Worm (Caenorhabditis elegans) whole organism, late embryonic: ENCODE results near the gene K12D12.5.
A peak's percentile ranks its signal among the peaks of the same experiment; 100 is the strongest.

Experiments used
- C08G9.2 ChIP-seq: sonication (generic microtip); optimal IDR thresholded peaks from 2 replicates; lab custom pipeline; 2016; ENCODE audit warnings: mild to moderate bottlenecking, missing genetic modification characterization, moderate library complexity, missing compliant biosample characterization
- T23F11.4 ChIP-seq: fragments of 200-800 bp; sonication (Bioruptor generic); optimal IDR thresholded peaks from 2 replicates; lab custom pipeline; 2018; ENCODE audit warnings: mild to moderate bottlenecking, missing genetic modification characterization, missing compliant biosample characterization
- Y22D7AL.16 ChIP-seq: sonication (generic microtip); optimal IDR thresholded peaks from 2 replicates; lab custom pipeline; 2016; ENCODE audit warnings: missing genetic modification characterization, missing compliant biosample characterization
- ahr-1 ChIP-seq: sonication (generic microtip); optimal IDR thresholded peaks from 2 replicates; lab custom pipeline; 2016; ENCODE audit warnings: missing genetic modification characterization, missing compliant biosample characterization
- ama-1 ChIP-seq: fragments of 150-350 bp; optimal IDR thresholded peaks from 2 replicates; lab custom pipeline; 2014
- ceh-14 ChIP-seq: sonication (generic microtip); optimal IDR thresholded peaks from 2 replicates; lab custom pipeline; 2016; ENCODE audit warnings: missing genotype, missing genetic modification characterization, missing compliant biosample characterization
- ceh-22 ChIP-seq: sonication (generic microtip); optimal IDR thresholded peaks from 2 replicates; lab custom pipeline; 2017; ENCODE audit warnings: missing biosample characterization, missing genetic modification characterization
- ceh-30 ChIP-seq: fragments of 150-350 bp; optimal IDR thresholded peaks from 2 replicates; lab custom pipeline; 2014; ENCODE audit warnings: missing biosample characterization, missing genetic modification characterization
- ceh-31 ChIP-seq: sonication (generic microtip); optimal IDR thresholded peaks from 2 replicates; lab custom pipeline; 2016; ENCODE audit warnings: missing genetic modification characterization, missing compliant biosample characterization
- ceh-34 ChIP-seq: sonication (generic microtip); optimal IDR thresholded peaks from 2 replicates; lab custom pipeline; 2016; ENCODE audit warnings: mild to moderate bottlenecking, missing genetic modification characterization, missing compliant biosample characterization
- ceh-45 ChIP-seq: fragments of 200-800 bp; sonication (Bioruptor generic); IDR thresholded peaks from 2 replicates; pipeline ENCODE4 v1.3.6; 2022; ENCODE audit warnings: missing genetic modification reagents, missing genetic modification characterization, missing compliant biosample characterization
- ceh-48 ChIP-seq: sonication (generic microtip); optimal IDR thresholded peaks from 2 replicates; lab custom pipeline; 2016; ENCODE audit warnings: missing genetic modification characterization, inconsistent platforms, missing compliant biosample characterization
- ceh-6 ChIP-seq: fragments of 200-800 bp; sonication (Bioruptor generic); optimal IDR thresholded peaks from 2 replicates; lab custom pipeline; 2018; ENCODE audit warnings: mild to moderate bottlenecking, missing genetic modification characterization, missing compliant biosample characterization
- ceh-9 ChIP-seq: sonication (generic microtip); optimal IDR thresholded peaks from 2 replicates; lab custom pipeline; 2016; ENCODE audit warnings: mild to moderate bottlenecking, missing genetic modification characterization, inconsistent platforms, missing compliant biosample characterization
- dmd-4 ChIP-seq: sonication (generic microtip); optimal IDR thresholded peaks from 2 replicates; lab custom pipeline; 2016; ENCODE audit warnings: borderline replicate concordance, missing genetic modification characterization, missing compliant biosample characterization
- dve-1 ChIP-seq: sonication (generic microtip); optimal IDR thresholded peaks from 2 replicates; lab custom pipeline; 2017; ENCODE audit warnings: antibody characterized with exemption, mild to moderate bottlenecking, missing genetic modification characterization, missing compliant biosample characterization
- elt-2 ChIP-seq: sonication (generic microtip); optimal IDR thresholded peaks from 2 replicates; lab custom pipeline; 2016; ENCODE audit warnings: missing genetic modification reagents, missing genetic modification characterization, missing compliant biosample characterization
- elt-4 ChIP-seq: sonication (generic microtip); optimal IDR thresholded peaks from 2 replicates; lab custom pipeline; 2016; ENCODE audit warnings: missing genetic modification characterization, missing compliant biosample characterization
- eyg-1 ChIP-seq: sonication (generic microtip); optimal IDR thresholded peaks from 2 replicates; lab custom pipeline; 2016; ENCODE audit warnings: missing genotype, missing genetic modification characterization, missing compliant biosample characterization
- fax-1 ChIP-seq: sonication (generic microtip); optimal IDR thresholded peaks from 2 replicates; lab custom pipeline; 2016; ENCODE audit warnings: missing genotype, missing genetic modification characterization, missing compliant biosample characterization
- fkh-6 ChIP-seq: sonication (generic microtip); optimal IDR thresholded peaks from 2 replicates; lab custom pipeline; 2016; ENCODE audit warnings: missing genetic modification characterization, missing compliant biosample characterization
- gmeb-2 ChIP-seq: sonication (generic microtip); optimal IDR thresholded peaks from 2 replicates; lab custom pipeline; 2016; ENCODE audit warnings: missing genetic modification characterization, inconsistent platforms, missing compliant biosample characterization
- lin-11 ChIP-seq: fragments of 200-800 bp; sonication (Bioruptor generic); optimal IDR thresholded peaks from 2 replicates; lab custom pipeline; 2018; ENCODE audit warnings: mild to moderate bottlenecking, missing genetic modification characterization, missing compliant biosample characterization
- madf-2 ChIP-seq: sonication (generic microtip); optimal IDR thresholded peaks from 2 replicates; lab custom pipeline; 2017; ENCODE audit warnings: missing genetic modification characterization, missing compliant biosample characterization
- mec-3 ChIP-seq: sonication (generic microtip); optimal IDR thresholded peaks from 2 replicates; lab custom pipeline; 2016; ENCODE audit warnings: borderline replicate concordance, missing genetic modification characterization, missing compliant biosample characterization
- nhr-232 ChIP-seq: sonication (generic microtip); optimal IDR thresholded peaks from 2 replicates; lab custom pipeline; 2016; ENCODE audit warnings: missing genetic modification characterization, missing compliant biosample characterization
- npax-4 ChIP-seq: sonication (generic microtip); optimal IDR thresholded peaks from 2 replicates; lab custom pipeline; 2016; ENCODE audit warnings: missing genetic modification characterization, missing compliant biosample characterization
- odd-2 ChIP-seq: sonication (generic microtip); optimal IDR thresholded peaks from 2 replicates; lab custom pipeline; 2017; ENCODE audit warnings: antibody characterized with exemption, mild to moderate bottlenecking, missing genetic modification characterization, missing compliant biosample characterization
- pat-9 ChIP-seq: fragments of 200-800 bp; sonication (Bioruptor generic); optimal IDR thresholded peaks from 2 replicates; lab custom pipeline; 2018; ENCODE audit warnings: mild to moderate bottlenecking, missing genetic modification characterization, moderate library complexity, missing compliant biosample characterization
- pha-2 ChIP-seq: sonication (generic microtip); optimal IDR thresholded peaks from 2 replicates; lab custom pipeline; 2017; ENCODE audit warnings: mild to moderate bottlenecking, missing genetic modification characterization, missing compliant biosample characterization
- pqm-1 ChIP-seq: sonication (generic microtip); optimal IDR thresholded peaks from 2 replicates; lab custom pipeline; 2016; ENCODE audit warnings: missing genetic modification characterization, missing compliant biosample characterization
- pros-1 ChIP-seq: fragments of 150-350 bp; optimal IDR thresholded peaks from 2 replicates; lab custom pipeline; 2014; ENCODE audit warnings: missing biosample characterization, missing genetic modification reagents, missing genetic modification characterization
- rnt-1 ChIP-seq: sonication (generic microtip); optimal IDR thresholded peaks from 2 replicates; lab custom pipeline; 2016; ENCODE audit warnings: missing genetic modification characterization, missing compliant biosample characterization
- sdc-2 ChIP-seq: sonication (generic microtip); optimal IDR thresholded peaks from 2 replicates; lab custom pipeline; 2016; ENCODE audit warnings: missing genotype, missing genetic modification characterization, missing compliant biosample characterization
- sox-2 ChIP-seq: fragments of 200-800 bp; sonication (Bioruptor generic); IDR thresholded peaks from 2 replicates; pipeline ENCODE4 v1.3.6; 2022; ENCODE audit warnings: missing genetic modification reagents, missing genetic modification characterization, missing compliant biosample characterization
- sox-4 ChIP-seq: sonication (generic microtip); optimal IDR thresholded peaks from 2 replicates; lab custom pipeline; 2017; ENCODE audit warnings: mild to moderate bottlenecking, missing genetic modification characterization, inconsistent platforms, missing compliant biosample characterization
- tbx-2 ChIP-seq: sonication (generic microtip); optimal IDR thresholded peaks from 2 replicates; lab custom pipeline; 2016; ENCODE audit warnings: missing genetic modification characterization, missing compliant biosample characterization
- ttx-3 ChIP-seq: sonication (generic microtip); optimal IDR thresholded peaks from 2 replicates; lab custom pipeline; 2016; ENCODE audit warnings: missing genetic modification reagents, missing genetic modification characterization, missing compliant biosample characterization
- unc-55 ChIP-seq: sonication (generic microtip); optimal IDR thresholded peaks from 2 replicates; lab custom pipeline; 2017; ENCODE audit warnings: missing biosample characterization, missing genetic modification reagents, missing genetic modification characterization
- unc-86 ChIP-seq: sonication (generic microtip); optimal IDR thresholded peaks from 2 replicates; lab custom pipeline; 2016; ENCODE audit warnings: missing genetic modification characterization, missing compliant biosample characterization
- ztf-16 ChIP-seq: sonication (generic microtip); optimal IDR thresholded peaks from 2 replicates; lab custom pipeline; 2017; ENCODE audit warnings: missing genetic modification characterization, missing compliant biosample characterization

K12D12.5 gene

ce11 chrII:11843441-11843840 lies 17.4 kb upstream of the K12D12.5 start:
- TF ChIP-seq odd-2 (tag; lab: Kevin White, UChicago) (no peak), unc-86 (no peak), rnt-1 (tag; lab: Kevin White, UChicago) (no peak), sox-4 (tag; lab: Kevin White, UChicago) (no peak), npax-4 (tag; lab: Kevin White, UChicago) (no peak), lin-11 (tag; lab: Kevin White, UChicago) (no peak), elt-2 (tag; lab: Kevin White, UChicago) (no peak), fkh-6 (tag; lab: Kevin White, UChicago) (no peak), pros-1 (tag; lab: Kevin White, UChicago) (no peak), tbx-2 (no peak), dmd-4 (tag; lab: Kevin White, UChicago) (no peak), ceh-6 (no peak), ceh-34 (tag; lab: Kevin White, UChicago) (no peak), nhr-232 (tag; lab: Kevin White, UChicago) (no peak), ceh-22 (tag; lab: Kevin White, UChicago) (no peak), ceh-9 (tag; lab: Kevin White, UChicago) (no peak), gmeb-2 (tag; lab: Kevin White, UChicago) (no peak)

DNA sequence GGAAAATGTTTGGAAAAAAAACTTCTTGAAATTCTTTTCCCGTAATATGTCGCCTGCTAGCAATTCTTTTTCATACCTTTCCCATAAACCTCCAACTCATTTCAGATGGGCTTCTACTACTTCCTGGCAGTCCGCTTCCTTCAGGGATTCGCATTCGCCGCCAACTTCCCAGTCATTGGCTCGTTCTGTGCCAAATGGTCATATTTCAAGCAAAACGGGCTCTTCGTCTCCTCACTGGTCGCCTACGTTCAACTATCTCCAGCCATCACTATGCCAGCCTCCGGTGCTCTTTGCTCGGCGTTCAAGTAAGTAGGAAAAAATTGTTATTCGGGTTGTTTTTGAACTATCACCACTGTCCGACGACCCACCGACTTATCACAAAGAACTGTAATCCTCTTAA lies 16.8 kb upstream of the K12D12.5 start:
- TF ChIP-seq pat-9 (tag; lab: Kevin White, UChicago) (no peak), sdc-2 (tag; lab: Kevin White, UChicago) (no peak), eyg-1 (tag; lab: Kevin White, UChicago) (no peak)

DNA sequence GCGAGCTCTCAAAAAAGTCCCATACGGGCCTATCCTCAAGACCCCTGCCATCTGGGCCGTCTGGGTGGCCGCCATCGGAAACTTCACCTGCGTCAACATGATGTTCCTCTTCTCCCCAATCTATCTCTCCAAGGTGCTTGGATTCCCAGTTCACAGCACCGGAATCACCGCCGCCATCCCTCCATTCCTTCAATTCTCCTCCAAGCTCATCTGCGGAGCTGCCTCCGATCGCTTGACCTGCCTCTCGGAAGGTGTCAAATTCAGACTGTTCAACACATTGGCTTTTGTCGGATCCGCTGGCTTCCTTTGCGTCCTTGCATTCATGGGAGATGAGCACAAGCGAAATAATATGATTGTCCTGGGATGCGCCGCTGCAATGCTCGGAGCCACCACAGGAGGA lies 15.8 kb upstream of the K12D12.5 start:
- peak; percentile 7 for TF ChIP-seq sdc-2 (tag; lab: Kevin White, UChicago)
- TF ChIP-seq gmeb-2 (tag; lab: Kevin White, UChicago), result no peak

- TF ChIP-seq odd-2 (tag; lab: Kevin White, UChicago) (no peak), Y22D7AL.16 (tag; lab: Kevin White, UChicago) (no peak), ttx-3 (tag; lab: Kevin White, UChicago) (no peak), ahr-1 (tag; lab: Kevin White, UChicago) (no peak), pha-2 (tag; lab: Kevin White, UChicago) (no peak), elt-4 (tag; lab: Kevin White, UChicago) (no peak), ceh-30 (tag; lab: Kevin White, UChicago) (no peak)
- TF ChIP-seq, all 69 proteins: peak for 0
These were observed 14.9 kb upstream of the K12D12.5 start for ce11 chrII:11845954-11846353.

DNA sequence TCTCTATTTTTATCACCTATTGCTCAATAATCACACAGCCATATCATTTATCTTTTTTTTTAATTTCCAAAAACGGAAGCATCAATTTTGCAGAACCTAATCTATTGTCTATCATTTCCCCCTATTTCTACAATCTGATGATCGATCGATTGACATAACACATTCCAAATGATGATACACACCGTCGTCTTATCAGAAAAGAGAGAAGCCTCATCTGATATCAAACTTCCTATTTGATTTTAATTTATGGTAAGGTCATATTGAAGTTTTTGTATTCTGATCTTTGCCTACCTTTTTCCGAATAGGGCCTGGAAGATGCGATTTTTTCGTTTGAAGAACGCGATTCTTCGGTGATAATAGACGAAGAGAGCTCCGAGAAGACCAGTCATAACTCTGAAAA lies 11.3 kb upstream of the K12D12.5 start:
- no peak for TF ChIP-seq ceh-6
- no peak for TF ChIP-seq C08G9.2 (tag; lab: Kevin White, UChicago)
- TF ChIP-seq dmd-4 (tag; lab: Kevin White, UChicago), result no peak
- TF ChIP-seq dve-1 (tag; lab: Kevin White, UChicago), result no peak
- no peak for TF ChIP-seq ceh-48 (tag; lab: Kevin White, UChicago)
- no peak for TF ChIP-seq sox-2 (GFP tag; lab: Robert Waterston, UW)
- no peak for TF ChIP-seq madf-2
- no peak for TF ChIP-seq ceh-9 (tag; lab: Kevin White, UChicago)
- no peak for TF ChIP-seq ama-1
- TF ChIP-seq pqm-1 (tag; lab: Kevin White, UChicago), result no peak
- TF ChIP-seq unc-86, result no peak
- no peak for TF ChIP-seq fax-1 (tag; lab: Kevin White, UChicago)
- TF ChIP-seq unc-55 (GFP tag; lab: Kevin White, UChicago), result no peak
- no peak for TF ChIP-seq gmeb-2 (tag; lab: Kevin White, UChicago)
- TF ChIP-seq ceh-14 (tag; lab: Kevin White, UChicago), result no peak
- TF ChIP-seq ceh-45 (GFP tag; lab: Robert Waterston, UW), result no peak
- TF ChIP-seq ceh-31 (tag; lab: Kevin White, UChicago), result no peak
- TF ChIP-seq mec-3 (tag; lab: Kevin White, UChicago), result no peak
- no peak for TF ChIP-seq T23F11.4 (GFP tag; lab: Kevin White, UChicago)
- no peak for TF ChIP-seq ztf-16 (tag; lab: Kevin White, UChicago)
- TF ChIP-seq, all 69 proteins: peak for 0
